Worm (Caenorhabditis elegans) whole organism, young adult: Measurements from ENCODE around the gene Y43F8B.17.

ENCODE experiments used
- B0336.3 ChIP-seq: fragments of 200-800 bp; sonication (Bioruptor generic); IDR thresholded peaks from 2 replicates; pipeline ENCODE4 v1.3.6; 2022; ENCODE audit warnings: missing genetic modification characterization, missing compliant biosample characterization
- F10E7.11 ChIP-seq: sonication (generic microtip); optimal IDR thresholded peaks from 2 replicates; lab custom pipeline; 2017; ENCODE audit warnings: mild to moderate bottlenecking, missing genetic modification characterization, moderate library complexity, missing compliant biosample characterization
- F39B2.1 ChIP-seq: fragments of 200-800 bp; sonication (Bioruptor generic); IDR thresholded peaks from 2 replicates; pipeline ENCODE4 v1.3.6; 2022; ENCODE audit warnings: missing genetic modification reagents, missing genetic modification characterization, missing compliant biosample characterization
- F52B5.7 ChIP-seq: sonication (generic microtip); optimal IDR thresholded peaks from 2 replicates; lab custom pipeline; 2016; ENCODE audit warnings: mild to moderate bottlenecking, missing genetic modification characterization, missing compliant biosample characterization
- K12H6.12 ChIP-seq: fragments of 200-800 bp; sonication (Bioruptor generic); optimal IDR thresholded peaks from 2 replicates; lab custom pipeline; 2018; ENCODE audit warnings: mild to moderate bottlenecking, missing genetic modification characterization, missing compliant biosample characterization
- Y53G8AR.9 ChIP-seq: fragments of 200-800 bp; sonication (Bioruptor generic); conservative IDR thresholded peaks from 2 replicates; pipeline ENCODE4 v1.3.6; 2022; ENCODE audit warnings: missing genetic modification reagents, missing genetic modification characterization, missing compliant biosample characterization
- Y56A3A.18 ChIP-seq: fragments of 200-800 bp; sonication (Bioruptor generic); IDR thresholded peaks from 2 replicates; pipeline ENCODE4 v1.3.6; 2022; ENCODE audit warnings: missing genetic modification reagents, missing genetic modification characterization, missing compliant biosample characterization
- Y79H2A.3 ChIP-seq: fragments of 200-800 bp; sonication (Bioruptor generic); conservative IDR thresholded peaks from 2 replicates; pipeline ENCODE4 v1.3.6; 2022; ENCODE audit warnings: missing genetic modification reagents, missing genetic modification characterization, missing compliant biosample characterization
- ama-1 ChIP-seq, 3 experiments: fragments of 150-350 bp in 1 of 3; sonication (generic microtip) in 2 of 3; optimal IDR thresholded peaks; 2 replicates each; lab custom pipeline; 2014 to 2018; ENCODE audit warnings: missing biosample characterization in 2 of 3, missing genetic modification characterization in 2 of 3, missing genetic modification reagents in 2 of 3
- aptf-3 ChIP-seq: fragments of 200-800 bp; sonication (Bioruptor generic); IDR thresholded peaks from 2 replicates; pipeline ENCODE4 v1.3.6; 2022; ENCODE audit warnings: missing genetic modification characterization, missing compliant biosample characterization
- atf-7 ChIP-seq: sonication (generic microtip); optimal IDR thresholded peaks from 2 replicates; lab custom pipeline; 2017; ENCODE audit warnings: mild to moderate bottlenecking, missing genetic modification characterization, missing compliant biosample characterization
- athp-1 ChIP-seq: sonication (generic microtip); optimal IDR thresholded peaks from 2 replicates; lab custom pipeline; 2017; ENCODE audit warnings: mild to moderate bottlenecking, missing genetic modification characterization, missing compliant biosample characterization
- ccch-3 ChIP-seq: fragments of 200-800 bp; sonication (Bioruptor generic); optimal IDR thresholded peaks from 2 replicates; lab custom pipeline; 2018; ENCODE audit warnings: mild to moderate bottlenecking, missing genetic modification characterization, missing compliant biosample characterization
- cebp-1 ChIP-seq, 2 experiments: fragments of 200-800 bp in 1 of 2; sonication (Bioruptor generic) in 1 of 2; sonication (generic microtip) in 1 of 2; IDR thresholded peaks in 1 of 2; optimal IDR thresholded peaks in 1 of 2; 2 replicates each; pipeline versions ENCODE4 v1.3.6 to Lab custom; 2017 to 2022; ENCODE audit warnings: missing compliant biosample characterization in 2 of 2, missing genetic modification characterization in 2 of 2, mild to moderate bottlenecking in 1 of 2, missing genetic modification reagents in 1 of 2, moderate library complexity in 1 of 2
- dox-1 ChIP-seq: fragments of 200-800 bp; sonication (Bioruptor generic); IDR thresholded peaks from 2 replicates; pipeline ENCODE4 v1.3.6; 2022; ENCODE audit warnings: missing genetic modification reagents, missing genetic modification characterization, missing compliant biosample characterization
- dpff-1 ChIP-seq: sonication (generic microtip); optimal IDR thresholded peaks from 2 replicates; lab custom pipeline; 2017; ENCODE audit warnings: mild to moderate bottlenecking, missing genetic modification characterization, missing compliant biosample characterization
- efl-1 ChIP-seq: fragments of 150-350 bp; optimal IDR thresholded peaks from 2 replicates; lab custom pipeline; 2014; ENCODE audit warnings: missing biosample characterization, missing genetic modification reagents, missing genetic modification characterization
- ekl-4 ChIP-seq: fragments of 200-800 bp; sonication (Bioruptor generic); IDR thresholded peaks from 2 replicates; pipeline ENCODE4 v1.3.6; 2022; ENCODE audit warnings: missing genetic modification reagents, missing genetic modification characterization, missing compliant biosample characterization
- ets-4 ChIP-seq: fragments of 200-800 bp; sonication (Bioruptor generic); optimal IDR thresholded peaks from 2 replicates; lab custom pipeline; 2018; ENCODE audit warnings: mild to moderate bottlenecking, missing genetic modification characterization, missing compliant biosample characterization
- gei-17 ChIP-seq: fragments of 200-800 bp; sonication (Bioruptor generic); optimal IDR thresholded peaks from 2 replicates; lab custom pipeline; 2018; ENCODE audit warnings: mild to moderate bottlenecking, missing genetic modification characterization, missing compliant biosample characterization
- hmg-1.2 ChIP-seq: fragments of 200-800 bp; sonication (Bioruptor generic); IDR thresholded peaks from 2 replicates; pipeline ENCODE4 v1.3.6; 2022; ENCODE audit warnings: missing genetic modification reagents, missing genetic modification characterization, missing compliant biosample characterization
- hsf-1 ChIP-seq: fragments of 200-800 bp; sonication (Bioruptor generic); IDR thresholded peaks from 2 replicates; pipeline ENCODE4 v1.3.6; 2022; ENCODE audit warnings: missing genetic modification reagents, missing genetic modification characterization, missing compliant biosample characterization
- let-607 ChIP-seq, 2 experiments: fragments of 200-800 bp in 1 of 2; sonication (Bioruptor generic) in 1 of 2; sonication (generic microtip) in 1 of 2; optimal IDR thresholded peaks; 2 replicates each; lab custom pipeline; 2016 to 2018; ENCODE audit warnings: mild to moderate bottlenecking in 2 of 2, missing compliant biosample characterization in 2 of 2, missing genetic modification characterization in 2 of 2, moderate library complexity in 2 of 2, missing genotype in 1 of 2
- lin-26 ChIP-seq: fragments of 200-800 bp; sonication (Bioruptor generic); IDR thresholded peaks from 2 replicates; pipeline ENCODE4 v1.3.6; 2022; ENCODE audit warnings: missing genetic modification reagents, missing genetic modification characterization, missing compliant biosample characterization
- lin-35 ChIP-seq, 3 experiments: fragments of 150-350 bp in 2 of 3; sonication (generic microtip) in 1 of 3; optimal IDR thresholded peaks; 2 replicates each; lab custom pipeline; 2014 to 2018; ENCODE audit warnings: missing biosample characterization in 3 of 3, missing genetic modification characterization in 3 of 3, missing genetic modification reagents in 3 of 3
- lin-40 ChIP-seq: sonication (generic microtip); optimal IDR thresholded peaks from 2 replicates; lab custom pipeline; 2016; ENCODE audit warnings: missing genetic modification characterization, mild to moderate bottlenecking, missing compliant biosample characterization, missing genotype, missing genetic modification reagents
- madf-6 ChIP-seq: fragments of 200-800 bp; sonication (Bioruptor generic); IDR thresholded peaks from 2 replicates; pipeline ENCODE4 v1.3.6; 2022; ENCODE audit warnings: missing genetic modification reagents, missing genetic modification characterization, missing compliant biosample characterization
- mcd-1 ChIP-seq: fragments of 200-800 bp; sonication (Bioruptor generic); IDR thresholded peaks from 2 replicates; pipeline ENCODE4 v1.3.6; 2022; ENCODE audit warnings: missing genetic modification reagents, missing genetic modification characterization, missing compliant biosample characterization
- nfya-1 ChIP-seq: sonication (generic microtip); optimal IDR thresholded peaks from 2 replicates; lab custom pipeline; 2017; ENCODE audit warnings: antibody characterized with exemption, missing compliant biosample characterization, missing genetic modification characterization, borderline replicate concordance; ENCODE audit not compliant: insufficient read depth
- nfya-2 ChIP-seq: fragments of 200-800 bp; sonication (Bioruptor generic); IDR thresholded peaks from 2 replicates; pipeline ENCODE4 v1.3.6; 2022; ENCODE audit warnings: missing genetic modification reagents, missing genetic modification characterization, missing compliant biosample characterization
- nfyb-1 ChIP-seq: fragments of 200-800 bp; sonication (Bioruptor generic); IDR thresholded peaks from 2 replicates; pipeline ENCODE4 v1.3.6; 2022; ENCODE audit warnings: missing genetic modification reagents, missing genetic modification characterization, missing compliant biosample characterization
- nhr-120 ChIP-seq: fragments of 200-800 bp; sonication (Bioruptor generic); IDR thresholded peaks from 2 replicates; pipeline ENCODE4 v1.3.6; 2022; ENCODE audit warnings: missing genetic modification characterization, missing compliant biosample characterization
- nhr-80 ChIP-seq: sonication (generic microtip); optimal IDR thresholded peaks from 2 replicates; lab custom pipeline; 2016; ENCODE audit warnings: missing genetic modification characterization, missing compliant biosample characterization
- pbrm-1 ChIP-seq: fragments of 200-800 bp; sonication (Bioruptor generic); IDR thresholded peaks from 2 replicates; pipeline ENCODE4 v1.3.6; 2022; ENCODE audit warnings: missing genetic modification reagents, missing genetic modification characterization, missing compliant biosample characterization
- repo-1 ChIP-seq: sonication (generic microtip); optimal IDR thresholded peaks from 2 replicates; lab custom pipeline; 2017; ENCODE audit warnings: mild to moderate bottlenecking, missing genetic modification characterization, missing compliant biosample characterization
- snpc-3.4 ChIP-seq: sonication (generic microtip); optimal IDR thresholded peaks from 2 replicates; lab custom pipeline; 2017; ENCODE audit warnings: missing genetic modification characterization, mild to moderate bottlenecking, missing compliant biosample characterization, antibody characterized with exemption, moderate library complexity, missing genotype, missing genetic modification reagents
- snpc-4 ChIP-seq, 5 experiments: fragments of 150-350 bp in 1 of 5; sonication (generic microtip) in 4 of 5; optimal IDR thresholded peaks; 2 replicates each; lab custom pipeline; 2014 to 2018; ENCODE audit warnings: missing genetic modification characterization in 5 of 5, missing biosample characterization in 3 of 5, antibody characterized with exemption in 2 of 5, mild to moderate bottlenecking in 2 of 5, missing compliant biosample characterization in 2 of 5, missing genotype in 2 of 5, moderate library complexity in 2 of 5, missing genetic modification reagents in 1 of 5
- unc-130 ChIP-seq: sonication (generic microtip); optimal IDR thresholded peaks from 2 replicates; lab custom pipeline; 2016; ENCODE audit warnings: missing genetic modification reagents, missing genetic modification characterization, missing compliant biosample characterization
- zfh-2 ChIP-seq: fragments of 200-800 bp; sonication (Bioruptor generic); conservative IDR thresholded peaks from 2 replicates; pipeline ENCODE4 v1.3.6; 2022; ENCODE audit warnings: missing genetic modification reagents, missing genetic modification characterization, missing compliant biosample characterization
- ztf-26 ChIP-seq: sonication (generic microtip); optimal IDR thresholded peaks from 2 replicates; lab custom pipeline; 2017; ENCODE audit warnings: missing genetic modification characterization, missing compliant biosample characterization

Gene Y43F8B.17

ce11 chrV:19517611-19518360 is 33.3 kb downstream of the Y43F8B.17 start:
- TF ChIP-seq zfh-2 (GFP tag; lab: Robert Waterston, UW) = peak; percentile 56; the same call in 1 of the 2 replicates
- TF ChIP-seq dox-1 (GFP tag; lab: Robert Waterston, UW) = 0 out of 2 replicates have a peak, but pooled peaks have one; percentile 19

ce11 chrV:19518468-19519168 is 34.1 kb downstream of the Y43F8B.17 start:
- TF ChIP-seq nhr-80 (tag; lab: Kevin White, UChicago) (peak; percentile 28), lin-26 (GFP tag; lab: Robert Waterston, UW) (no peak), Y53G8AR.9 (GFP tag; lab: Robert Waterston, UW) (no peak), ccch-3 (no peak), nfya-2 (GFP tag; lab: Robert Waterston, UW) (no peak)

ce11 chrV:19519511-19519934 is 35.0 kb downstream of the Y43F8B.17 start:
- TF ChIP-seq snpc-3.4 = no peak
- TF ChIP-seq Y79H2A.3 (GFP tag; lab: Robert Waterston, UW) = no peak
- TF ChIP-seq F10E7.11 (tag; lab: Kevin White, UChicago) = peak; percentile 27
- no peak for TF ChIP-seq snpc-4 (GFP tag; optimal IDR thresholded peaks at IDR 0.05; lab: Kevin White, UChicago)
- TF ChIP-seq snpc-4 (tag; optimal IDR thresholded peaks at IDR 0.05; lab: Kevin White, UChicago) = peak in 2 of 4 experiments; percentile 25 to 36
- peak; percentile 55; the same call in 1 of the 2 replicates for TF ChIP-seq B0336.3 (GFP tag; lab: Robert Waterston, UW)
- no peak for TF ChIP-seq hsf-1 (GFP tag; lab: Robert Waterston, UW)
- no peak for TF ChIP-seq nfya-1
- no peak for TF ChIP-seq ets-4 (GFP tag; lab: Kevin White, UChicago)
- peak; percentile 13 for TF ChIP-seq athp-1 (tag; lab: Kevin White, UChicago)
- peak; percentile 78 for TF ChIP-seq nfyb-1 (GFP tag; lab: Robert Waterston, UW)
- TF ChIP-seq hmg-1.2 (GFP tag; lab: Robert Waterston, UW) = peak; percentile 28; the same call in 1 of the 2 replicates
- peak; percentile 65 for TF ChIP-seq lin-40
- peak; percentile 75 for TF ChIP-seq repo-1 (tag; lab: Kevin White, UChicago)
- TF ChIP-seq F52B5.7 (tag; lab: Kevin White, UChicago) = peak; percentile 7
- TF ChIP-seq lin-35 (GFP tag; optimal IDR thresholded peaks at IDR 0.05; lab: Kevin White, UChicago) = peak in 1 of 3 experiments; percentile 45
- peak; percentile 88 for TF ChIP-seq ztf-26
- TF ChIP-seq ekl-4 (GFP tag; lab: Robert Waterston, UW) = peak; percentile 70
- TF ChIP-seq aptf-3 = 0 out of 2 replicates have a peak, but pooled peaks have one; percentile 67
- TF ChIP-seq Y56A3A.18 (GFP tag; lab: Robert Waterston, UW) = 0 out of 2 replicates have a peak, but pooled peaks have one; percentile 27
- TF ChIP-seq ama-1 (optimal IDR thresholded peaks at IDR 0.05; lab: Kevin White, UChicago) = peak; percentile 37
- TF ChIP-seq ama-1 (GFP tag; optimal IDR thresholded peaks at IDR 0.05; lab: Kevin White, UChicago) = no peak
- peak; percentile 39 for TF ChIP-seq gei-17
- TF ChIP-seq lin-26 (GFP tag; lab: Robert Waterston, UW) = peak; percentile 69; the same call in 1 of the 2 replicates
- TF ChIP-seq atf-7 (tag; lab: Kevin White, UChicago) = peak; percentile 57
- TF ChIP-seq dpff-1 = peak; percentile 5
- TF ChIP-seq unc-130 (GFP tag; lab: Kevin White, UChicago) = no peak
- peak; percentile 58 for TF ChIP-seq madf-6 (GFP tag; lab: Robert Waterston, UW)
- TF ChIP-seq mcd-1 = peak; percentile 45; the same call in 1 of the 2 replicates
- TF ChIP-seq efl-1 (GFP tag; lab: Kevin White, UChicago) = no peak
- TF ChIP-seq cebp-1 (GFP tag; IDR thresholded peaks at IDR 0.05; lab: Robert Waterston, UW) = no peak
- TF ChIP-seq cebp-1 (tag; optimal IDR thresholded peaks at IDR 0.05; lab: Kevin White, UChicago) = peak; percentile 53
- TF ChIP-seq K12H6.12 (tag; lab: Kevin White, UChicago) = peak; percentile 10
- no peak for TF ChIP-seq F39B2.1 (GFP tag; lab: Robert Waterston, UW)
- 0 out of 2 replicates have a peak, but pooled peaks have one; percentile 24 for TF ChIP-seq pbrm-1
- peak in 1 of 2 experiments; percentile 1 for TF ChIP-seq let-607 (tag; optimal IDR thresholded peaks at IDR 0.05; lab: Kevin White, UChicago)
- TF ChIP-seq nhr-120 (GFP tag; lab: Robert Waterston, UW) = no peak
